Fruit fly (Drosophila melanogaster) whole organism, pupa: ENCODE results near the gene Nt5b.

ENCODE experiments used
- CG10348 ChIP-seq: fragments of 200-800 bp; sonication (Bioruptor generic); IDR thresholded peaks from 2 replicates; pipeline ENCODE4 v1.3.6; 2022; ENCODE audit warnings: missing biosample characterization, missing genetic modification characterization
- CG12605 ChIP-seq: fragments of 200-800 bp; sonication (Bioruptor generic); IDR thresholded peaks from 2 replicates; pipeline ENCODE4 v1.3.6; 2022; ENCODE audit warnings: missing biosample characterization, missing genetic modification characterization
- CG13204 ChIP-seq: fragments of 200-800 bp; sonication (Bioruptor generic); optimal IDR thresholded peaks from 2 replicates; lab custom pipeline; 2018; ENCODE audit warnings: missing biosample characterization, mild to moderate bottlenecking, missing genetic modification characterization, moderate library complexity
- CG14655 ChIP-seq: fragments of 200-800 bp; sonication (Bioruptor generic); optimal IDR thresholded peaks from 3 replicates; lab custom pipeline; 2017; ENCODE audit warnings: mild to moderate bottlenecking, missing biosample characterization, missing genetic modification reagents, missing genetic modification characterization
- CG15710 ChIP-seq: fragments of 200-800 bp; sonication (Bioruptor generic); optimal IDR thresholded peaks from 2 replicates; lab custom pipeline; 2018; ENCODE audit warnings: missing biosample characterization, mild to moderate bottlenecking, missing genetic modification characterization, moderate library complexity
- CG17806 ChIP-seq: fragments of 200-800 bp; sonication (Bioruptor generic); optimal IDR thresholded peaks from 2 replicates; lab custom pipeline; 2018; ENCODE audit warnings: missing biosample characterization, mild to moderate bottlenecking, missing genetic modification characterization, moderate library complexity
- CG32121 ChIP-seq: fragments of 200-800 bp; sonication (Bioruptor generic); IDR thresholded peaks from 2 replicates; pipeline ENCODE4 v1.3.6; 2022; ENCODE audit warnings: missing biosample characterization, missing genetic modification characterization
- CG34367 ChIP-seq: fragments of 200-800 bp; sonication (Bioruptor generic); optimal IDR thresholded peaks from 2 replicates; lab custom pipeline; 2018; ENCODE audit warnings: missing biosample characterization, mild to moderate bottlenecking, missing genetic modification characterization
- CG4496 ChIP-seq: fragments of 200-800 bp; sonication (Bioruptor generic); IDR thresholded peaks from 3 replicates; pipeline ENCODE4 v1.3.6; 2022; ENCODE audit warnings: missing biosample characterization, missing genetic modification characterization
- CG8159 ChIP-seq: fragments of 200-800 bp; sonication (Bioruptor generic); optimal IDR thresholded peaks from 3 replicates; lab custom pipeline; 2018; ENCODE audit warnings: missing biosample characterization, mild to moderate bottlenecking, missing genetic modification characterization, moderate library complexity
- CG8301 ChIP-seq: fragments of 200-800 bp; sonication (Bioruptor generic); optimal IDR thresholded peaks from 2 replicates; lab custom pipeline; 2018; ENCODE audit warnings: missing biosample characterization, mild to moderate bottlenecking, missing genetic modification characterization
- CG9948 ChIP-seq: fragments of 200-800 bp; sonication (Bioruptor generic); optimal IDR thresholded peaks from 2 replicates; lab custom pipeline; 2018; ENCODE audit warnings: missing biosample characterization, mild to moderate bottlenecking, missing genetic modification characterization, moderate library complexity
- D1 ChIP-seq: fragments of 200-800 bp; sonication (Bioruptor generic); optimal IDR thresholded peaks from 2 replicates; lab custom pipeline; 2018; ENCODE audit warnings: missing biosample characterization, mild to moderate bottlenecking, missing genetic modification characterization, moderate library complexity
- EcR ChIP-seq: fragments of 200-800 bp; sonication (Bioruptor generic); optimal IDR thresholded peaks from 3 replicates; lab custom pipeline; 2019; ENCODE audit warnings: missing biosample characterization, missing genetic modification characterization, mild to moderate bottlenecking, moderate library complexity, missing genetic modification reagents
- Ets98B ChIP-seq: fragments of 200-800 bp; sonication (Bioruptor generic); IDR thresholded peaks from 2 replicates; pipeline ENCODE4 v1.3.6; 2022; ENCODE audit warnings: missing biosample characterization, missing genetic modification characterization
- Pif1A ChIP-seq: fragments of 200-800 bp; sonication (Bioruptor generic); optimal IDR thresholded peaks from 3 replicates; lab custom pipeline; 2016; ENCODE audit warnings: missing biosample characterization, missing genetic modification characterization
- Pif1B ChIP-seq: fragments of 200-800 bp; sonication (Bioruptor generic); optimal IDR thresholded peaks from 3 replicates; lab custom pipeline; 2016; ENCODE audit warnings: missing biosample characterization, missing genetic modification characterization
- Snoo ChIP-seq: fragments of 200-800 bp; sonication (Bioruptor generic); optimal IDR thresholded peaks from 3 replicates; lab custom pipeline; 2017; ENCODE audit warnings: missing biosample characterization, mild to moderate bottlenecking, missing genetic modification characterization, inconsistent platforms
- fd96Ca ChIP-seq: fragments of 200-800 bp; sonication (Bioruptor generic); IDR thresholded peaks from 3 replicates; pipeline ENCODE4 v1.3.6; 2022; ENCODE audit warnings: missing biosample characterization, missing genetic modification characterization
- gl ChIP-seq: fragments of 200-800 bp; sonication (Bioruptor generic); optimal IDR thresholded peaks from 2 replicates; lab custom pipeline; 2018; ENCODE audit warnings: missing biosample characterization, mild to moderate bottlenecking, missing genetic modification characterization
- rn ChIP-seq: fragments of 200-800 bp; sonication (Bioruptor generic); IDR thresholded peaks from 2 replicates; pipeline ENCODE4 v1.3.6; 2022; ENCODE audit warnings: missing biosample characterization, missing genetic modification characterization

Gene Nt5b

DNA sequence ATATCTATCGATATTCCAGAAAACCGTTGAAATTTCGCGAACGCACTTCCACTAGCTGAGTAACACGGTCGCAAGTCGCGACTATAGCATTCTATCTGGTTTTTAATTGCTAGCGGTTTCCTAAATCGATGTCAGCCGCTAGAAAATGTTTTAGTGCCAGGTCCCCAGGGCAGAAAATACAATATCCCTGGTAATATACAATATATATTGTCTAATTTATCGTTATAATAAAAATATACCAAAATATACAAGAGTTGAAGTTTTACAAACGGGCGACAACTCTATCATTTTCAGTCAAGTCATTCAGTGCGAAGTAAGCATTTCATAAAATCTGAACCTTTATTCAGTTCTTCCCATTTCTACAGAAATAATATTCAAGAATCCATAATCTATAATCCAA, 5.2 kb upstream of the Nt5b start, which contains the start of gene CG15056:
TSS of gene CG15056 (plus strand) at position 301 of the 400 bp plus-strand sequence.
- TF ChIP-seq fd96Ca (no peak), gl (tag; lab: Kevin White, UChicago) (no peak), CG34367 (tag; lab: Kevin White, UChicago) (no peak), CG14655 (no peak), EcR (GFP tag; lab: Kevin White, UChicago) (no peak), CG15710 (tag; lab: Kevin White, UChicago) (no peak), CG4496 (GFP tag; lab: Robert Waterston, UW) (no peak), CG17806 (tag; lab: Kevin White, UChicago) (no peak), CG9948 (no peak), CG32121 (GFP tag; lab: Robert Waterston, UW) (no peak), D1 (tag; lab: Kevin White, UChicago) (no peak), Snoo (tag; lab: Kevin White, UChicago) (no peak), CG8301 (no peak), CG8159 (tag; lab: Kevin White, UChicago) (no peak)

DNA sequence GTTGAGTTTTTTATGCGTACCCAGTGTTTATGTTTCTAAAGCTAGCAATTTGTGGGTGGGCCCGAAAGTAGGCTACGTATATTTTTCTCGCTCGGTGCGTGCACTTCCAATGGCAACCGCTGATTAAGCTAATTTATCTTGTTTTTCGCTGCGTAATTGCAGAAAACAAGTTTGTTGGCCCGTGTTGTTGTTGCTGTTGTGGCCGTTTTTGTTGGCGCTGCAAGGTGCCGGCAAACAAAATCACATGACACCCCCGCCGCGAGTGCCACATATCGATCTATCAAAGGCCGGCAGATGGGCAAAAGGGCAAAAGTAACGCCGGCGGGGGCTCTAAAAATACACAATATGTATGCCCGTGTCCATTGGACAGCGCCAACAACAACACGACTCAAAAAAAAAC, 495 bp downstream of the Nt5b start:
- TF ChIP-seq Pif1A (no peak), CG8301 (no peak), fd96Ca (no peak), CG32121 (GFP tag; lab: Robert Waterston, UW) (no peak), CG17806 (tag; lab: Kevin White, UChicago) (no peak)

DNA sequence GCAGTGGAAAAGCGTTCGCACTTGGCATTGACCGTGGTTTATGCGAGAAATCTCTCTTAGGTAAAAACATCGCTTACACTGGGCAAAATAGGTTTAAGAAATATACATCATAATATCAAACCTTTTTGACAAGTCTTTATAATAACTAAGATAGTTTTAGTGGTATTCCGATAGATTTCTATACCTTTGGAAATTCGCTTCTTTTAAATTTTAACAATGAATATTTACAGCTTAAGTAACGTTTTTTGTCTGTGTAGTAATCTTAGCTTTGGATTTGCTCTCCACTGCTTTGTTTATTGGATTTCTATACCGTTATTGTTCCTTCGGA, 2.6 kb downstream of the Nt5b start:
- peak; percentile 37; the same call in 1 of the 2 replicates for TF ChIP-seq CG12605
- TF ChIP-seq CG4496 (GFP tag; lab: Robert Waterston, UW): peak; percentile 37; the same call in 1 of the 3 replicates
- peak; percentile 26 for TF ChIP-seq CG9948
- TF ChIP-seq CG15710 (tag; lab: Kevin White, UChicago): peak; percentile 30
- no peak for TF ChIP-seq CG10348 (GFP tag; lab: Robert Waterston, UW)
- peak; percentile 32 for TF ChIP-seq CG8301
- TF ChIP-seq fd96Ca: no peak
- TF ChIP-seq Ets98B (GFP tag; lab: Robert Waterston, UW): peak; percentile 26
- TF ChIP-seq CG8159 (tag; lab: Kevin White, UChicago): peak; percentile 5
- no peak for TF ChIP-seq gl (tag; lab: Kevin White, UChicago)
- TF ChIP-seq EcR (GFP tag; lab: Kevin White, UChicago): no peak
- TF ChIP-seq Snoo (tag; lab: Kevin White, UChicago): no peak
- TF ChIP-seq CG14655: no peak
- TF ChIP-seq CG34367 (tag; lab: Kevin White, UChicago): peak; percentile 11

DNA sequence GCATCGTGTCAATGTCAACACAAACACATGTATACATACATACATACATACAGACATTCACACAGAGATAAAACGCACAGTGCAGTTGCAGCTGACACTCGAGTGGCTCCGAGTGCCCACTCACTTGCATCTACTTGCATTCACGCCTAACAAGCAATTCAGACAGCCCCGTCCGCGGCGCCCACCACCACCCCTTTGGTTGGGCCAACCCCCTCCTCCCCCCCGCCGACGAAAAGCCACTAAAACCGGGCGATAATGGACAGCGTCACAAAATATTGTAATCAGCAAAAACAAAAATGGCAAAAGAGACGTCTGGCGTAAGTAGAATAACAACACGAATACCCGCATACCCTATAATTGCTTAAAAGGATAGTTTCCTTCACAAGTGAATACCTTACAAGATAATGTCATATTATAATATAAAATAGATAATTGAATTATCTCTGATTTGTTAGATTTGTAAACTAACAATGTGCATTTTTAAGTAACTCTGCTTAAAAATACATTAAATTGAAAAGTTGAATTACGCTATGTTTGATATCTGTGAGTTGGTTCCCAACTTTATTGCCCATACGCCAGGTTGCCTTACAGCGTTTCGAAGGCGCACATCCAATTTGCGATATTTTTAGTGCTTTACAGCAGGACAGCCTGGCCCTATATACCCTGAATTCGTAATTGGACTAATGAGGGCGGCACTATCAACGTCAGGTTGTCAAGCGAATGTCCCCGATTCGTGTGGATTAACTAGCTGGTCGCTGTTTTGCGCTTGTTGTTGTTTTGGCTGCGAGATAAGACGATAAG, 3.2 kb downstream of the Nt5b start:
- TF ChIP-seq CG14655 (no peak), Ets98B (GFP tag; lab: Robert Waterston, UW) (peak; percentile 33; the same call in 1 of the 2 replicates), D1 (tag; lab: Kevin White, UChicago) (no peak), CG32121 (GFP tag; lab: Robert Waterston, UW) (0 out of 2 replicates have a peak, but pooled peaks have one; percentile 12)
- TF ChIP-seq, all 21 proteins: peak for 2

DNA sequence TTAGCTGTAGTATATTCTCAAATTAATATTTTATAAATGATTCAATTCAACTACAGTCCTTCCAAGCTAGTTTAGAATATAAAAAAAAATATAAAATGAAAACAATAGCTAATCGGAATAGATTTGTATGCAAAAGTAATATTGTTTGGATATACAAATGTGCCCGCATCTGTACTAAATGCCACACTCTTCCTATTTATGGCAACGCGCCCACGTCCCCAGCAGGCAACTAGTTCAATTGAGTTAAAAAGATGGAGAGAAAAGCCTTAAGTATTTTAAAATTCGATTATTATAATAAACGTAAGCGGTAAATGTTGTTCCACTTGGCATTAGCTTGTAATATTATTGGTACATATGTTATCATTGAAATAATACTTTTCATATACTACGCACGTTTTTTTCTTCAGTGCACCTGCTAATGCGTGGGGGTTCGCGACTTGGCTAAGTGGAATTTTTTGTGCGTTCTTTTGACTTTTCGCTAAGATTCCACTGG, 4.3 kb downstream of the Nt5b start:
- peak; percentile 25 for TF ChIP-seq CG9948
- TF ChIP-seq CG14655: peak; percentile 71
- TF ChIP-seq Ets98B (GFP tag; lab: Robert Waterston, UW): peak; percentile 40; the same call in 1 of the 2 replicates
- peak; percentile 28 for TF ChIP-seq Pif1A
- TF ChIP-seq Pif1B (GFP tag; lab: Kevin White, UChicago): peak; percentile 32
- TF ChIP-seq CG8301: peak; percentile 55
- peak; percentile 28; the same call in 1 of the 2 replicates for TF ChIP-seq CG10348 (GFP tag; lab: Robert Waterston, UW)
- TF ChIP-seq CG15710 (tag; lab: Kevin White, UChicago): no peak
- no peak for TF ChIP-seq EcR (GFP tag; lab: Kevin White, UChicago)
- no peak for TF ChIP-seq CG17806 (tag; lab: Kevin White, UChicago)
- TF ChIP-seq CG12605: peak; percentile 42; the same call in 1 of the 2 replicates
- TF ChIP-seq gl (tag; lab: Kevin White, UChicago): no peak
- no peak for TF ChIP-seq CG13204 (GFP tag; lab: Kevin White, UChicago)
- TF ChIP-seq CG34367 (tag; lab: Kevin White, UChicago): peak; percentile 20
- TF ChIP-seq D1 (tag; lab: Kevin White, UChicago): no peak
- TF ChIP-seq CG32121 (GFP tag; lab: Robert Waterston, UW): peak; percentile 67
- peak; percentile 62 for TF ChIP-seq fd96Ca
- no peak for TF ChIP-seq rn (GFP tag; lab: Robert Waterston, UW)
- TF ChIP-seq Snoo (tag; lab: Kevin White, UChicago): no peak
- TF ChIP-seq CG8159 (tag; lab: Kevin White, UChicago): peak; percentile 38
- TF ChIP-seq CG4496 (GFP tag; lab: Robert Waterston, UW): peak; percentile 60; the same call in 2 of the 3 replicates

DNA sequence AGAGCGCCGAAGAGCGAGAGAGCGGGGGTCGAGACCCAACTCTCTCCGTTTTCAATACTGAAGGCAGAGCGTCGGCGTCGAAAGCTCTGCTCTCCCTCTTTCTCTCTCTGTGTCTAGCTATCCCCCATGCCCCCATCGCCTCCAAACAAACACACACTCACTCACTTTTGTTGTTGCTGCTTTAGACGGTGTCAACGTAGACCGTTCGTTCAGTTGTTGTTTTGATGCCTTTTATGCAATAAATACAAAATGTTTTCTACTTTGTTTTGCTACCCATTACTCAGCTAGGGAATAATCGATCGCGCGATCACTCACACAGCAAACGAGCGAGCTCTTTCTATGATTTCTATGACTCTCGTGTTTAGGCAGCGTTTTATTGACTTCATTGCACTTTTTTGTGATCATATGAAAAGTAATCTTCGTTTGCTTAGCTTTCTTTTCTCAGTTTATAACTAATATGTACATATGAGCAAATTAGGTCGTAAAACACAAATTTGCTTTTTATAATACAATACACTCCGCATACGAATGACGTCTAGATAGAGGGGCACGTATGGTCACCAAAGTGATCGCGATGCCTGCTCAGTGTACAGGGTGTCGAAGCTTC, 5.2 kb downstream of the Nt5b start:
- TF ChIP-seq CG13204 (GFP tag; lab: Kevin White, UChicago) (no peak), Pif1A (no peak), rn (GFP tag; lab: Robert Waterston, UW) (no peak), gl (tag; lab: Kevin White, UChicago) (peak; percentile 6), EcR (GFP tag; lab: Kevin White, UChicago) (peak; percentile 35), CG8301 (peak; percentile 51), CG17806 (tag; lab: Kevin White, UChicago) (no peak), CG15710 (tag; lab: Kevin White, UChicago) (peak; percentile 13), Snoo (tag; lab: Kevin White, UChicago) (no peak), D1 (tag; lab: Kevin White, UChicago) (no peak), fd96Ca (no peak; the same call in 2 of the 3 replicates), CG12605 (peak; percentile 61), CG8159 (tag; lab: Kevin White, UChicago) (peak; percentile 15), Ets98B (GFP tag; lab: Robert Waterston, UW) (no peak; the same call in 1 of the 2 replicates), CG4496 (GFP tag; lab: Robert Waterston, UW) (peak; percentile 36; the same call in 1 of the 3 replicates), CG10348 (GFP tag; lab: Robert Waterston, UW) (no peak), CG9948 (peak; percentile 44), CG14655 (peak; percentile 75), CG32121 (GFP tag; lab: Robert Waterston, UW) (0 out of 2 replicates have a peak, but pooled peaks have one; percentile 8), CG34367 (tag; lab: Kevin White, UChicago) (no peak), Pif1B (GFP tag; lab: Kevin White, UChicago) (no peak)
